Fruit fly (Drosophila melanogaster) whole organism, adult: ENCODE measurements around the gene CG14082.
A peak's percentile ranks its signal among the peaks of the same experiment; 100 is the strongest.

Experiments
- CG11617 ChIP-seq: fragments of 200-800 bp; sonication (Bioruptor generic); optimal IDR thresholded peaks from 2 replicates; lab custom pipeline; 2017; ENCODE audit warnings: mild to moderate bottlenecking, missing biosample characterization, missing genetic modification reagents, missing genetic modification characterization
- CG12768 ChIP-seq: fragments of 200-800 bp; sonication (Bioruptor generic); optimal IDR thresholded peaks from 2 replicates; lab custom pipeline; 2017; ENCODE audit warnings: missing biosample characterization, missing genetic modification characterization, mild to moderate bottlenecking, moderate library complexity, missing genetic modification reagents
- CG14711 ChIP-seq: fragments of 200-800 bp; sonication (Bioruptor generic); optimal IDR thresholded peaks from 2 replicates; lab custom pipeline; 2018; ENCODE audit warnings: missing biosample characterization, mild to moderate bottlenecking, missing genetic modification characterization, moderate library complexity
- CG1620 ChIP-seq: fragments of 200-800 bp; sonication (Bioruptor generic); optimal IDR thresholded peaks from 2 replicates; lab custom pipeline; 2016; ENCODE audit warnings: missing biosample characterization, missing genetic modification characterization
- CG33017 ChIP-seq: fragments of 200-800 bp; sonication (Bioruptor generic); optimal IDR thresholded peaks from 2 replicates; lab custom pipeline; 2018; ENCODE audit warnings: missing biosample characterization, mild to moderate bottlenecking, missing genetic modification characterization, moderate library complexity
- CG5204 ChIP-seq: fragments of 200-800 bp; sonication (Bioruptor generic); optimal IDR thresholded peaks from 2 replicates; lab custom pipeline; 2016; ENCODE audit warnings: missing biosample characterization, missing genetic modification characterization
- CG7045 ChIP-seq: fragments of 200-800 bp; sonication (Bioruptor generic); optimal IDR thresholded peaks from 2 replicates; lab custom pipeline; 2017; ENCODE audit warnings: missing biosample characterization, mild to moderate bottlenecking, missing genetic modification characterization
- CG7101 ChIP-seq: fragments of 200-800 bp; sonication (Bioruptor generic); optimal IDR thresholded peaks from 2 replicates; lab custom pipeline; 2018; ENCODE audit warnings: missing biosample characterization, mild to moderate bottlenecking, missing genetic modification characterization, moderate library complexity
- Clk ChIP-seq: fragments of 200-800 bp; sonication (Bioruptor generic); optimal IDR thresholded peaks from 2 replicates; lab custom pipeline; 2017; ENCODE audit warnings: missing biosample characterization, missing genetic modification characterization
- Crg-1 ChIP-seq: fragments of 200-800 bp; sonication (Bioruptor generic); optimal IDR thresholded peaks from 2 replicates; lab custom pipeline; 2016; ENCODE audit warnings: missing biosample characterization, missing genetic modification characterization
- Hr96 ChIP-seq: fragments of 200-800 bp; sonication (Bioruptor generic); optimal IDR thresholded peaks from 2 replicates; lab custom pipeline; 2016; ENCODE audit warnings: missing biosample characterization, missing genetic modification characterization
- Mnt ChIP-seq: fragments of 200-800 bp; sonication (Bioruptor generic); optimal IDR thresholded peaks from 2 replicates; lab custom pipeline; 2016; ENCODE audit warnings: missing biosample characterization, mild to moderate bottlenecking, missing genetic modification characterization
- bab1 ChIP-seq: fragments of 200-800 bp; sonication (Bioruptor generic); optimal IDR thresholded peaks from 3 replicates; lab custom pipeline; 2019; ENCODE audit warnings: missing biosample characterization, mild to moderate bottlenecking, missing genetic modification characterization, moderate library complexity
- cic ChIP-seq: fragments of 200-800 bp; sonication (Bioruptor generic); optimal IDR thresholded peaks from 2 replicates; lab custom pipeline; 2017; ENCODE audit warnings: missing biosample characterization, mild to moderate bottlenecking, missing genetic modification characterization, moderate library complexity
- cnc ChIP-seq, 2 experiments: fragments of >200 bp; optimal IDR thresholded peaks; 2 replicates each; lab custom pipeline; 2017
- kay ChIP-seq: fragments of 200-800 bp; sonication (Bioruptor generic); peaks from one replicate; lab custom pipeline; 2016; ENCODE audit warnings: missing biosample characterization, missing genetic modification characterization, borderline replicate concordance
- ovo ChIP-seq: fragments of 200-800 bp; sonication (Bioruptor generic); optimal IDR thresholded peaks from 2 replicates; lab custom pipeline; 2016; ENCODE audit warnings: missing biosample characterization, missing genetic modification characterization
- pad ChIP-seq: fragments of 200-800 bp; sonication (Bioruptor generic); optimal IDR thresholded peaks from 3 replicates; lab custom pipeline; 2017; ENCODE audit warnings: missing biosample characterization, missing genetic modification characterization, mild to moderate bottlenecking, moderate library complexity, missing genetic modification reagents
- tj ChIP-seq: fragments of 200-800 bp; sonication (Bioruptor generic); optimal IDR thresholded peaks from 3 replicates; lab custom pipeline; 2017; ENCODE audit warnings: missing biosample characterization, mild to moderate bottlenecking, missing genetic modification characterization, moderate library complexity
- toe ChIP-seq: fragments of 200-800 bp; sonication (Bioruptor generic); optimal IDR thresholded peaks from 2 replicates; lab custom pipeline; 2016; ENCODE audit warnings: missing biosample characterization, missing genetic modification characterization

CG14082 gene

dm6 chr3L:19142587-19142986, 3.8 kb upstream of the CG14082 start:
- no peak for TF ChIP-seq CG1620 (GFP tag; lab: Kevin White, UChicago)
- TF ChIP-seq kay (GFP tag; lab: Kevin White, UChicago): no peak
- TF ChIP-seq Mnt (GFP tag; lab: Kevin White, UChicago): no peak

- TF ChIP-seq tj (GFP tag; lab: Kevin White, UChicago) (no peak), kay (GFP tag; lab: Kevin White, UChicago) (peak; percentile 72)
Measured at dm6 chr3L:19140084-19141011, 1.6 kb upstream of the CG14082 start.

- TF ChIP-seq cnc (optimal IDR thresholded peaks at IDR 0.05; lab: Kevin White, UChicago): no peak
- TF ChIP-seq CG7045 (GFP tag; lab: Kevin White, UChicago): no peak
- no peak for TF ChIP-seq bab1 (GFP tag; lab: Kevin White, UChicago)
Measured at dm6 chr3L:19132586-19132985, 6.2 kb downstream of the CG14082 start.

- no peak for TF ChIP-seq CG5204 (GFP tag; lab: Kevin White, UChicago)
- no peak for TF ChIP-seq CG14711
- TF ChIP-seq Crg-1 (GFP tag; lab: Kevin White, UChicago): no peak
- TF ChIP-seq CG12768 (GFP tag; lab: Kevin White, UChicago): no peak
Measured at dm6 chr3L:19129565-19129964, 9.2 kb downstream of the CG14082 start, which contains the start of gene Spn75F. Gene Spn75F, minus strand, starts transcription at chr3L:19129665.

dm6 chr3L:19100188-19100587, 38.6 kb downstream of the CG14082 start, which contains the start of gene Gem2:
Gene Gem2, minus strand, starts transcription at chr3L:19100363.
- TF ChIP-seq ovo (GFP tag; lab: Kevin White, UChicago): peak; percentile 69
- peak; percentile 90 for TF ChIP-seq CG14711
- no peak for TF ChIP-seq Mnt (GFP tag; lab: Kevin White, UChicago)

- peak; percentile 82 for TF ChIP-seq toe
- no peak for TF ChIP-seq Hr96 (GFP tag; lab: Kevin White, UChicago)
- peak; percentile 63 for TF ChIP-seq cic (GFP tag; lab: Kevin White, UChicago)
- TF ChIP-seq Crg-1 (GFP tag; lab: Kevin White, UChicago): peak; percentile 63
- peak; percentile 36 for TF ChIP-seq pad (GFP tag; lab: Kevin White, UChicago)
- peak; percentile 87 for TF ChIP-seq CG7101
- TF ChIP-seq Clk (GFP tag; lab: Kevin White, UChicago): peak; percentile 13
- TF ChIP-seq CG33017: peak; percentile 69
- peak; percentile 27 for TF ChIP-seq CG12768 (GFP tag; lab: Kevin White, UChicago)
- TF ChIP-seq CG5204 (GFP tag; lab: Kevin White, UChicago): no peak
- no peak for TF ChIP-seq cnc (optimal IDR thresholded peaks at IDR 0.05; lab: Kevin White, UChicago)
- TF ChIP-seq CG11617 (GFP tag; lab: Kevin White, UChicago): peak; percentile 84
- TF ChIP-seq CG14711: peak; percentile 43
- peak; percentile 87 for TF ChIP-seq bab1 (GFP tag; lab: Kevin White, UChicago)
- TF ChIP-seq CG7045 (GFP tag; lab: Kevin White, UChicago): peak; percentile 52
- TF ChIP-seq tj (GFP tag; lab: Kevin White, UChicago): peak; percentile 91
- no peak for TF ChIP-seq kay (GFP tag; lab: Kevin White, UChicago)
- peak; percentile 65 for TF ChIP-seq ovo (GFP tag; lab: Kevin White, UChicago)
- TF ChIP-seq CG1620 (GFP tag; lab: Kevin White, UChicago): peak; percentile 76
- TF ChIP-seq Mnt (GFP tag; lab: Kevin White, UChicago): peak; percentile 70
Measured at dm6 chr3L:19097665-19098082, 41.1 kb downstream of the CG14082 start, which contains the start of the genes Naxd and CG14079. Gene Naxd, minus strand, starts transcription at chr3L:19097709. Gene CG14079, plus strand, starts transcription at chr3L:19097999.

dm6 chr3L:19097102-19097501, 41.7 kb downstream of the CG14082 start:
- TF ChIP-seq Hr96 (GFP tag; lab: Kevin White, UChicago): no peak
- no peak for TF ChIP-seq CG1620 (GFP tag; lab: Kevin White, UChicago)
- no peak for TF ChIP-seq Crg-1 (GFP tag; lab: Kevin White, UChicago)
- no peak for TF ChIP-seq Mnt (GFP tag; lab: Kevin White, UChicago)
- TF ChIP-seq pad (GFP tag; lab: Kevin White, UChicago): no peak
- no peak for TF ChIP-seq cnc (optimal IDR thresholded peaks at IDR 0.05; lab: Kevin White, UChicago)
- no peak for TF ChIP-seq cic (GFP tag; lab: Kevin White, UChicago)
- no peak for TF ChIP-seq CG33017
- TF ChIP-seq bab1 (GFP tag; lab: Kevin White, UChicago): no peak
- no peak for TF ChIP-seq tj (GFP tag; lab: Kevin White, UChicago)
- TF ChIP-seq ovo (GFP tag; lab: Kevin White, UChicago): no peak
- no peak for TF ChIP-seq CG7045 (GFP tag; lab: Kevin White, UChicago)
- TF ChIP-seq kay (GFP tag; lab: Kevin White, UChicago): no peak
- no peak for TF ChIP-seq CG11617 (GFP tag; lab: Kevin White, UChicago)
- TF ChIP-seq CG5204 (GFP tag; lab: Kevin White, UChicago): no peak
- TF ChIP-seq Clk (GFP tag; lab: Kevin White, UChicago): no peak
- TF ChIP-seq CG12768 (GFP tag; lab: Kevin White, UChicago): no peak
- TF ChIP-seq CG14711: no peak
- TF ChIP-seq CG7101: no peak
